Worm (Caenorhabditis elegans): ENCODE results near the gene C43H6.12.

ce11 chrX:2438857-2439256 lies 29.4 kb downstream of the C43H6.12 start, which contains the start of gene gid-2:
- TF ChIP-seq him-1 (tag; optimal IDR thresholded peaks at IDR 0.05): no peak
- no peak for TF ChIP-seq dao-5 (tag; optimal IDR thresholded peaks at IDR 0.05)
- TF ChIP-seq W03F9.2 (tag; optimal IDR thresholded peaks at IDR 0.05): no peak
